Worm (Caenorhabditis elegans): ENCODE data around the gene his-6.

his-6 gene

ce11 chrV:8552460-8552859 is 17.7 kb upstream of the his-6 start, which contains the start of gene acr-15:
acr-15 (plus strand) TSS chrV:8552695.
- peak; percentile 56 for TF ChIP-seq hlh-1 (tag; optimal IDR thresholded peaks at IDR 0.05)
- TF ChIP-seq ces-1 (GFP tag; optimal IDR thresholded peaks at IDR 0.05) = no peak

DNA sequence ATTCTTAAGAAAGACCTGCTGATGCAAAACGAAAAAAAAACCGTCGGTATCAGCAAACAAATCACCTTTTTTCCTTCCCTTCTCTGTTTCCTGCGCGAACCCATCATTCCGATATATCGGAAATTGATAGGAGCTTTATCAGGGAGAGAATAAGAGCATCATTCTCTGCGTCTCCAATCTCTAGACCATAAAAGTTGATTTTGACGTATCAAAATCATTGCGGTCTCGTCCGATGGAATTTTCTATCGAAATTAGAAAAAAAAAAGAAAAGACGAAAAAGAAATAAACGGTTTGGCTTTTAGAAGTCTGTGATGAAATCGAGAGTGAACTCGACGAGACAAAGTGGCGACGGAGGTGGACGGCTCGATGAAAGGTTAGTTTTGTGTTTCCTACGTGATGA is 14.2 kb upstream of the his-6 start, which contains the start of gene stdh-4:
TSS of gene stdh-4 (plus strand) at position 301 of the 400 bp plus-strand sequence.
- TF ChIP-seq lin-32 (GFP tag; optimal IDR thresholded peaks at IDR 0.05) (no peak), drap-1 (GFP tag; optimal IDR thresholded peaks at IDR 0.05) (no peak), ces-1 (GFP tag; optimal IDR thresholded peaks at IDR 0.05) (no peak), snpc-4 (tag; optimal IDR thresholded peaks at IDR 0.05) (no peak)

- TF ChIP-seq unc-120 (tag; optimal IDR thresholded peaks at IDR 0.05; ENCODE audit: poor library complexity, severe bottlenecking) (peak; percentile 37), lin-13 (tag; optimal IDR thresholded peaks at IDR 0.05) (no peak)
Measured at ce11 chrV:8545531-8546224, 10.9 kb upstream of the his-6 start, which contains the start of the genes slc-17.8 and asns-1. slc-17.8 (minus strand) TSS chrV:8545581. asns-1 (plus strand) TSS chrV:8546174.

DNA sequence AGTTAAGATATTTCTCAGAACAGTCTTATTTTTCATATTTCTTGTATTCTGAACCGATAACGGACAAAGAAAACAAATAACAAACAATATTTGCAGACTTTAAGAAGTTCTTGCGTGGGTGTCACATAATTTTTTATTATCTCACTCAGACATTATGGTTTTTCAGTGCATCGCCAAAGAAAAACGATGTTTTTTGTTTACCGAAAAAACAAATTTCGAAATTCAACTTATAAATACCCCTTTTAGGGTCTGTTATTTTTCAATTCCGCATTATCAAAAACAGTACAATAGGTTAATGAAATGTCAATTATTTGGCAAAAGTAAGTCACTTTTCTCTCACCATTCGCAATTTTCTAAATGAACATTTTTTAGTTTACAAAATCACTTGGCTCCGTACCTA is 2.3 kb upstream of the his-6 start, which contains the start of gene otpl-4:
TSS of gene otpl-4 (plus strand) at position 301 of the 400 bp plus-strand sequence.
- no peak for TF ChIP-seq M03D4.4 (tag; optimal IDR thresholded peaks at IDR 0.05)
- no peak for TF ChIP-seq cnd-1 (tag; optimal IDR thresholded peaks at IDR 0.05)
- TF ChIP-seq elt-1 (tag; optimal IDR thresholded peaks at IDR 0.05; ENCODE audit: borderline replicate concordance, insufficient read depth) = no peak
- TF ChIP-seq flh-1 (GFP tag; optimal IDR thresholded peaks at IDR 0.05) = no peak
- TF ChIP-seq sptf-1 (tag; optimal IDR thresholded peaks at IDR 0.05) = no peak
- no peak for TF ChIP-seq drap-1 (GFP tag; optimal IDR thresholded peaks at IDR 0.05)
- no peak for TF ChIP-seq lin-32 (GFP tag; optimal IDR thresholded peaks at IDR 0.05)
- no peak for TF ChIP-seq pha-4 (tag; optimal IDR thresholded peaks at IDR 0.05)
- no peak for TF ChIP-seq mab-5 (tag; optimal IDR thresholded peaks at IDR 0.05)
- TF ChIP-seq unc-120 (tag; optimal IDR thresholded peaks at IDR 0.05; ENCODE audit: poor library complexity, severe bottlenecking) = no peak
- TF ChIP-seq unc-62 (GFP tag; optimal IDR thresholded peaks at IDR 0.05) = no peak
- no peak for TF ChIP-seq lsy-2 (tag; optimal IDR thresholded peaks at IDR 0.05)
- TF ChIP-seq snpc-4 (tag; optimal IDR thresholded peaks at IDR 0.05) = no peak

DNA sequence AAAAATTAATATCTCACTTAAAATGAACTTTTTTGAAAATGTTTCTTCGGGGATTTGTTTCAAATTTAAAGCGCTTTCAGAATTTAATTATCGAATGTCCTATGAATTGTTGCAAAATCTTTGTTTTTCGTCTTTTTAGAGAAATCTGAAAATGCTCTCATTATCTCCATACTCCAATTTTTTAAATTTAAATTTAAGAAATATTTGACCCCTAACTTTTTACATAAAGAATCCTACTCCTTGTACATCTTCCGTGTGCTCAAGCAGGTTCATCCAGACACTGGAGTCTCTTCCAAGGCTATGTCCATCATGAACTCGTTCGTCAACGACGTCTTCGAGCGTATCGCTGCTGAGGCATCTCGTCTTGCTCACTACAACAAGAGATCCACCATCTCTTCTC is 1.4 kb upstream of the his-6 start, which contains the start of gene his-39:
TSS of gene his-39 (plus strand) at position 301 of the 400 bp plus-strand sequence.
- TF ChIP-seq sem-2 (GFP tag; optimal IDR thresholded peaks at IDR 0.05) = no peak
- no peak for TF ChIP-seq ham-2 (GFP tag; optimal IDR thresholded peaks at IDR 0.05)
- TF ChIP-seq ceh-39 (tag; optimal IDR thresholded peaks at IDR 0.05) = no peak
- no peak for TF ChIP-seq M03D4.4 (tag; optimal IDR thresholded peaks at IDR 0.05)
- TF ChIP-seq cnd-1 (tag; optimal IDR thresholded peaks at IDR 0.05) = no peak
- no peak for TF ChIP-seq zip-8 (tag; optimal IDR thresholded peaks at IDR 0.05)
- no peak for TF ChIP-seq nhr-237 (tag; optimal IDR thresholded peaks at IDR 0.05)
- TF ChIP-seq snpc-4 (tag; optimal IDR thresholded peaks at IDR 0.05) = no peak
- no peak for TF ChIP-seq sptf-1 (tag; optimal IDR thresholded peaks at IDR 0.05)
- no peak for TF ChIP-seq pha-4 (tag; optimal IDR thresholded peaks at IDR 0.05)
- no peak for TF ChIP-seq hlh-1 (tag; optimal IDR thresholded peaks at IDR 0.05)
- no peak for TF ChIP-seq drap-1 (GFP tag; optimal IDR thresholded peaks at IDR 0.05)
- TF ChIP-seq mls-2 (tag; optimal IDR thresholded peaks at IDR 0.05) = no peak
- no peak for TF ChIP-seq ces-1 (GFP tag; optimal IDR thresholded peaks at IDR 0.05)
- TF ChIP-seq nhr-2 (tag; optimal IDR thresholded peaks at IDR 0.05) = no peak
- TF ChIP-seq lin-32 (GFP tag; optimal IDR thresholded peaks at IDR 0.05) = no peak
- no peak for TF ChIP-seq elt-1 (tag; optimal IDR thresholded peaks at IDR 0.05; ENCODE audit: borderline replicate concordance, insufficient read depth)
- no peak for TF ChIP-seq unc-39 (tag; optimal IDR thresholded peaks at IDR 0.05)
- TF ChIP-seq nhr-28 (tag; optimal IDR thresholded peaks at IDR 0.05) = no peak
- TF ChIP-seq ztf-11 (tag; optimal IDR thresholded peaks at IDR 0.05) = no peak

- TF ChIP-seq zip-8 (tag; optimal IDR thresholded peaks at IDR 0.05) = peak; percentile 70
- no peak for TF ChIP-seq tbx-8 (GFP tag; optimal IDR thresholded peaks at IDR 0.05)
Measured at ce11 chrV:8533916-8534315, 861 bp downstream of the his-6 start.

Measured in whole organism, mixed stage, embryonic.